Fruit fly (Drosophila melanogaster): ENCODE data around the gene CG11630.

DNA sequence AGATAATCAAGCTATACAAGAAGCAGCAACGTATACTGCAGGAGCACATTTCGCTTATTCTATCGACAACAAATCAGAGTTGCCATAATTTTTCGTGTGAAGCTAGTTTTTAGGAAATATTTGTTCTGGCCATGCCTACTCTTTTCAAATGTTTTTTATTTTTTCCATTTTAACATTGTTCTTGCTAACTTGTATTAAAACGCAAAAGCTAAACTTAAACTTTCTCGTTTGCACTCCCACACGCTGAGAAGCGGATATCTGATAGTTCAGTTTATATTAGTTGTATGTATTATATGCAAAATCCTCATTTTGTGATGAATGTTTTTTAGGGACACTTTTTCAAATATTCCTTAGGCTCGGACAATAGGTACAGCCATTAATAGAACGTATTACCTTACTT is at the start of gene CG11630:
- TF ChIP-seq CG33017 (tag; optimal IDR thresholded peaks at IDR 0.05) (no peak), kay (GFP tag; ENCODE audit: borderline replicate concordance) (no peak), ovo (GFP tag; optimal IDR thresholded peaks at IDR 0.05) (no peak), cnc (optimal IDR thresholded peaks at IDR 0.05) (no peak), Hr96 (GFP tag; optimal IDR thresholded peaks at IDR 0.05) (no peak), CG12768 (GFP tag; optimal IDR thresholded peaks at IDR 0.05) (no peak), Mnt (GFP tag; optimal IDR thresholded peaks at IDR 0.05) (no peak), CG11617 (GFP tag; optimal IDR thresholded peaks at IDR 0.05) (no peak), Crg-1 (GFP tag; optimal IDR thresholded peaks at IDR 0.05) (no peak), CG14711 (tag; optimal IDR thresholded peaks at IDR 0.05) (no peak), toe (GFP tag; optimal IDR thresholded peaks at IDR 0.05) (no peak), CG7101 (tag; optimal IDR thresholded peaks at IDR 0.05) (no peak), CG5204 (GFP tag; optimal IDR thresholded peaks at IDR 0.05) (no peak), Clk (GFP tag; optimal IDR thresholded peaks at IDR 0.05) (no peak)
